Worm (Caenorhabditis elegans) whole organism, L4 larva: ENCODE data around the gene Y69A2AR.47.
A peak's percentile ranks its signal among the peaks of the same experiment; 100 is the strongest.

ENCODE experiments used
- R02D3.7 ChIP-seq: fragments of 150-350 bp; sonication (generic microtip); optimal IDR thresholded peaks from 3 replicates; lab custom pipeline; 2014; ENCODE audit warnings: missing biosample characterization, missing genetic modification characterization
- T20F7.1 ChIP-seq: fragments of 200-800 bp; sonication (Bioruptor generic); optimal IDR thresholded peaks from 2 replicates; lab custom pipeline; 2018; ENCODE audit warnings: mild to moderate bottlenecking, missing genetic modification characterization, missing compliant biosample characterization
- Y5F2A.4 ChIP-seq: fragments of 200-800 bp; sonication (Bioruptor generic); optimal IDR thresholded peaks from 2 replicates; lab custom pipeline; 2018; ENCODE audit warnings: mild to moderate bottlenecking, missing genetic modification characterization, missing compliant biosample characterization
- Y75B8A.6 ChIP-seq: fragments of 200-800 bp; sonication (Bioruptor generic); IDR thresholded peaks from 2 replicates; pipeline ENCODE4 v1.3.6; 2022; ENCODE audit warnings: missing genetic modification reagents, missing genetic modification characterization, missing compliant biosample characterization
- ZK337.2 ChIP-seq: fragments of 200-800 bp; sonication (Bioruptor generic); IDR thresholded peaks from 2 replicates; pipeline ENCODE4 v1.3.6; 2022; ENCODE audit warnings: missing genetic modification reagents, missing genetic modification characterization, missing compliant biosample characterization
- ZK546.5 ChIP-seq, 2 experiments: sonication (generic microtip); optimal IDR thresholded peaks; 2 replicates each; lab custom pipeline; 2017; ENCODE audit warnings: missing biosample characterization in 2 of 2, missing genetic modification characterization in 2 of 2
- aly-2 ChIP-seq: sonication (generic microtip); optimal IDR thresholded peaks from 2 replicates; lab custom pipeline; 2018; ENCODE audit warnings: missing biosample characterization, missing genetic modification characterization
- ceh-28 ChIP-seq: fragments of 150-350 bp; optimal IDR thresholded peaks from 2 replicates; lab custom pipeline; 2014; ENCODE audit warnings: missing biosample characterization, missing genetic modification reagents, missing genetic modification characterization
- ceh-32 ChIP-seq: sonication (generic microtip); optimal IDR thresholded peaks from 2 replicates; lab custom pipeline; 2016; ENCODE audit warnings: mild to moderate bottlenecking, missing genetic modification characterization, missing compliant biosample characterization; ENCODE audit not compliant: poor library complexity
- ceh-44 ChIP-seq: fragments of 200-800 bp; sonication (Bioruptor generic); IDR thresholded peaks from 2 replicates; pipeline ENCODE4 v1.3.6; 2022; ENCODE audit warnings: missing genetic modification reagents, missing genetic modification characterization, missing compliant biosample characterization
- cey-2 ChIP-seq: sonication (generic microtip); optimal IDR thresholded peaks from 3 replicates; lab custom pipeline; 2017; ENCODE audit warnings: missing genetic modification characterization, mild to moderate bottlenecking, missing compliant biosample characterization, antibody characterized with exemption, borderline replicate concordance; ENCODE audit not compliant: insufficient read depth
- duxl-1 ChIP-seq: sonication (generic microtip); optimal IDR thresholded peaks from 2 replicates; lab custom pipeline; 2016; ENCODE audit warnings: mild to moderate bottlenecking, missing genetic modification characterization, moderate library complexity, missing compliant biosample characterization; ENCODE audit not compliant: poor library complexity
- egl-27 ChIP-seq: sonication (generic microtip); optimal IDR thresholded peaks from 3 replicates; lab custom pipeline; 2017; ENCODE audit warnings: missing biosample characterization, missing genetic modification reagents, missing genetic modification characterization
- egl-43 ChIP-seq: fragments of 200-800 bp; sonication (Bioruptor generic); IDR thresholded peaks from 2 replicates; pipeline ENCODE4 v1.3.6; 2022; ENCODE audit warnings: missing genetic modification reagents, missing genetic modification characterization, missing compliant biosample characterization
- fkh-10 ChIP-seq: fragments of 150-350 bp; optimal IDR thresholded peaks from 2 replicates; lab custom pipeline; 2014; ENCODE audit warnings: missing biosample characterization, missing genetic modification reagents, missing genetic modification characterization
- hlh-30 ChIP-seq: sonication (generic microtip); optimal IDR thresholded peaks from 2 replicates; lab custom pipeline; 2017; ENCODE audit warnings: antibody characterized with exemption, mild to moderate bottlenecking, missing genetic modification characterization, missing compliant biosample characterization; ENCODE audit not compliant: insufficient read depth
- lin-29 ChIP-seq: fragments of 200-800 bp; sonication (Bioruptor generic); IDR thresholded peaks from 2 replicates; pipeline ENCODE4 v1.3.6; 2022; ENCODE audit warnings: missing genetic modification reagents, missing genetic modification characterization, missing compliant biosample characterization
- lsy-2 ChIP-seq, 2 experiments: fragments of 150-350 bp in 1 of 2; sonication (generic microtip) in 1 of 2; optimal IDR thresholded peaks; 2 replicates each; lab custom pipeline; 2014 to 2017; ENCODE audit warnings: missing biosample characterization in 2 of 2, missing genetic modification characterization in 2 of 2
- madf-5 ChIP-seq, 2 experiments: fragments of 200-800 bp; sonication (Bioruptor generic); IDR thresholded peaks; 2 replicates each; pipeline ENCODE4 v1.3.6; 2022; ENCODE audit warnings: missing compliant biosample characterization in 2 of 2, missing genetic modification characterization in 2 of 2
- mdt-29 ChIP-seq: fragments of 200-800 bp; sonication (Bioruptor generic); IDR thresholded peaks from 2 replicates; pipeline ENCODE4 v1.3.6; 2022; ENCODE audit warnings: missing genetic modification reagents, missing genetic modification characterization, missing compliant biosample characterization
- mep-1 ChIP-seq: fragments of 150-350 bp; sonication (generic microtip); optimal IDR thresholded peaks from 3 replicates; lab custom pipeline; 2014; ENCODE audit warnings: missing biosample characterization, missing genetic modification characterization
- mes-2 ChIP-seq: sonication (generic microtip); optimal IDR thresholded peaks from 2 replicates; lab custom pipeline; 2016; ENCODE audit warnings: missing genotype, mild to moderate bottlenecking, missing genetic modification characterization, missing compliant biosample characterization; ENCODE audit not compliant: poor library complexity, severe bottlenecking
- nhr-28 ChIP-seq: fragments of 150-350 bp; optimal IDR thresholded peaks from 2 replicates; lab custom pipeline; 2014; ENCODE audit warnings: missing biosample characterization, missing genetic modification characterization
- nhr-77 ChIP-seq: fragments of 150-350 bp; optimal IDR thresholded peaks from 2 replicates; lab custom pipeline; 2014; ENCODE audit warnings: missing biosample characterization, missing genetic modification characterization
- php-3 ChIP-seq: fragments of 200-800 bp; sonication (Bioruptor generic); IDR thresholded peaks from 2 replicates; pipeline ENCODE4 v1.3.6; 2022; ENCODE audit warnings: missing genetic modification reagents, missing genetic modification characterization, missing compliant biosample characterization
- rbr-2 ChIP-seq: sonication (generic microtip); optimal IDR thresholded peaks from 2 replicates; lab custom pipeline; 2016; ENCODE audit warnings: missing genotype, missing genetic modification characterization, missing compliant biosample characterization
- saeg-2 ChIP-seq: fragments of 200-800 bp; sonication (Bioruptor generic); IDR thresholded peaks from 2 replicates; pipeline ENCODE4 v1.3.6; 2022; ENCODE audit warnings: missing genetic modification reagents, missing genetic modification characterization, missing compliant biosample characterization
- set-16 ChIP-seq: fragments of 200-800 bp; sonication (Bioruptor generic); IDR thresholded peaks from 2 replicates; pipeline ENCODE4 v1.3.6; 2022; ENCODE audit warnings: missing genetic modification reagents, missing genetic modification characterization, missing compliant biosample characterization
- spr-1 ChIP-seq: sonication (generic microtip); optimal IDR thresholded peaks from 2 replicates; lab custom pipeline; 2016; ENCODE audit warnings: mild to moderate bottlenecking, missing genetic modification characterization, missing compliant biosample characterization
- spr-3 ChIP-seq: fragments of 200-800 bp; sonication (Bioruptor generic); optimal IDR thresholded peaks from 2 replicates; lab custom pipeline; 2018; ENCODE audit warnings: mild to moderate bottlenecking, missing genetic modification characterization, missing compliant biosample characterization
- tra-1 ChIP-seq: fragments of 200-800 bp; sonication (Bioruptor generic); IDR thresholded peaks from 2 replicates; pipeline ENCODE4 v1.3.6; 2022; ENCODE audit warnings: missing genetic modification reagents, missing genetic modification characterization, missing compliant biosample characterization
- unc-130 ChIP-seq: sonication (generic microtip); optimal IDR thresholded peaks from 2 replicates; lab custom pipeline; 2016; ENCODE audit warnings: missing genetic modification reagents, missing genetic modification characterization, missing compliant biosample characterization
- ztf-11 ChIP-seq: fragments of 150-350 bp; optimal IDR thresholded peaks from 2 replicates; lab custom pipeline; 2014; ENCODE audit warnings: missing biosample characterization, missing genetic modification characterization
- ztf-7 ChIP-seq: fragments of 150-350 bp; optimal IDR thresholded peaks from 2 replicates; lab custom pipeline; 2014; ENCODE audit warnings: missing biosample characterization, missing genetic modification characterization

Gene Y69A2AR.47

ce11 chrIV:2552855-2553254 is 44.7 kb upstream of the Y69A2AR.47 start:
- TF ChIP-seq Y5F2A.4 (GFP tag; lab: Kevin White, UChicago): no peak
- peak; percentile 79; the same call in 1 of the 2 replicates for TF ChIP-seq set-16 (GFP tag; lab: Robert Waterston, UW)
- 0 out of 2 replicates have a peak, but pooled peaks have one; percentile 53 for TF ChIP-seq egl-43 (GFP tag; lab: Robert Waterston, UW)
- 0 out of 4 replicates have a peak, but pooled peaks of 1 of the 2 experiments have one; percentile 31 for TF ChIP-seq madf-5 (GFP tag; IDR thresholded peaks at IDR 0.05; lab: Robert Waterston, UW)
- TF ChIP-seq ceh-44 (GFP tag; lab: Robert Waterston, UW): 0 out of 2 replicates have a peak, but pooled peaks have one; percentile 47
- no peak for TF ChIP-seq ZK546.5 (tag; optimal IDR thresholded peaks at IDR 0.05; lab: Kevin White, UChicago)
- TF ChIP-seq, all 104 proteins: peak for 4

- peak; percentile 74 for TF ChIP-seq ceh-28 (tag; lab: Kevin White, UChicago)
- TF ChIP-seq R02D3.7: no peak
- TF ChIP-seq, all 104 proteins: peak for 1
These were observed 41.3 kb upstream of the Y69A2AR.47 start for ce11 chrIV:2556211-2556610.

- TF ChIP-seq lin-29: no peak
- no peak for TF ChIP-seq php-3 (GFP tag; lab: Robert Waterston, UW)
These were observed 36.2 kb upstream of the Y69A2AR.47 start, which contains the start of gene Y69A2AR.46 for ce11 chrIV:2561358-2561757. TSS of gene Y69A2AR.46 (plus strand) at chrIV:2561658.

- TF ChIP-seq fkh-10 (GFP tag; lab: Kevin White, UChicago) (no peak), saeg-2 (no peak), hlh-30 (tag; lab: Kevin White, UChicago) (no peak), lsy-2 (tag; optimal IDR thresholded peaks at IDR 0.05; lab: Kevin White, UChicago) (no peak), ZK337.2 (GFP tag; lab: Robert Waterston, UW) (no peak), egl-27 (no peak), rbr-2 (tag; lab: Kevin White, UChicago) (no peak), unc-130 (GFP tag; lab: Kevin White, UChicago) (no peak), duxl-1 (no peak), Y5F2A.4 (GFP tag; lab: Kevin White, UChicago) (no peak), ceh-32 (no peak), Y75B8A.6 (no peak), php-3 (GFP tag; lab: Robert Waterston, UW) (no peak), T20F7.1 (GFP tag; lab: Kevin White, UChicago) (no peak), cey-2 (tag; lab: Kevin White, UChicago) (no peak), nhr-28 (tag; lab: Kevin White, UChicago) (no peak), aly-2 (tag; lab: Kevin White, UChicago) (no peak), mep-1 (tag; lab: Kevin White, UChicago) (no peak)
These were observed 35.4 kb upstream of the Y69A2AR.47 start, which contains the start of gene Y69A2AR.50 for ce11 chrIV:2562071-2562470. TSS of gene Y69A2AR.50 (plus strand) at chrIV:2562371.

ce11 chrIV:2563969-2564368 is 33.5 kb upstream of the Y69A2AR.47 start, which contains the start of gene Y69A2AR.24:
TSS of gene Y69A2AR.24 (minus strand) at chrIV:2564069.
- TF ChIP-seq ceh-32 (no peak), spr-3 (no peak), lin-29 (no peak), mdt-29 (GFP tag; lab: Robert Waterston, UW) (no peak), rbr-2 (tag; lab: Kevin White, UChicago) (no peak), spr-1 (tag; lab: Kevin White, UChicago) (no peak), mes-2 (no peak), nhr-77 (tag; lab: Kevin White, UChicago) (no peak), ztf-7 (tag; lab: Kevin White, UChicago) (no peak), ztf-11 (tag; lab: Kevin White, UChicago) (no peak), tra-1 (no peak)
